Fruit fly (Drosophila melanogaster) whole organism, wandering third instar larva: Measurements from ENCODE around the gene CG7646.

Source experiments
- CG9705 ChIP-seq: fragments of 200-800 bp; sonication (Bioruptor generic); optimal IDR thresholded peaks from 2 replicates; lab custom pipeline; 2018; ENCODE audit warnings: missing biosample characterization, mild to moderate bottlenecking, missing genetic modification characterization
- CrebA ChIP-seq: fragments of 200-800 bp; sonication (Bioruptor generic); optimal IDR thresholded peaks from 2 replicates; lab custom pipeline; 2016; ENCODE audit warnings: missing biosample characterization, mild to moderate bottlenecking, missing genetic modification characterization, borderline replicate concordance
- Mio ChIP-seq: sonication (Bioruptor generic); optimal IDR thresholded peaks from 2 replicates; lab custom pipeline; 2016; ENCODE audit warnings: missing biosample characterization, missing genetic modification characterization
- Myc ChIP-seq: fragments of >200 bp; optimal IDR thresholded peaks from 2 replicates; lab custom pipeline; 2017
- N ChIP-seq: fragments of >200 bp; optimal IDR thresholded peaks from 2 replicates; lab custom pipeline; 2018; ENCODE audit warnings: missing biosample characterization, missing external identifiers, missing genetic modification characterization
- foxo ChIP-seq, 2 experiments: fragments of 200-800 bp; sonication (Bioruptor generic); optimal IDR thresholded peaks; 2 replicates in 1 of 2; 3 replicates in 1 of 2; lab custom pipeline; 2016 to 2017; ENCODE audit warnings: missing biosample characterization in 2 of 2, missing genetic modification characterization in 2 of 2
- h ChIP-seq: fragments of 200-800 bp; sonication (Bioruptor generic); optimal IDR thresholded peaks from 3 replicates; lab custom pipeline; 2016; ENCODE audit warnings: missing biosample characterization, mild to moderate bottlenecking, missing genetic modification characterization
- lola ChIP-seq: fragments of >200 bp; optimal IDR thresholded peaks from 2 replicates; lab custom pipeline; 2017; ENCODE audit warnings: missing biosample characterization, missing genetic modification characterization
- pan ChIP-seq: fragments of >200 bp; optimal IDR thresholded peaks from 2 replicates; lab custom pipeline; 2017
- psq ChIP-seq: fragments of 200-800 bp; sonication (Bioruptor generic); optimal IDR thresholded peaks from 3 replicates; lab custom pipeline; 2017; ENCODE audit warnings: missing biosample characterization, mild to moderate bottlenecking, missing genetic modification characterization, moderate library complexity
- tai ChIP-seq: sonication (Bioruptor generic); optimal IDR thresholded peaks from 2 replicates; lab custom pipeline; 2016; ENCODE audit warnings: missing biosample characterization, missing genetic modification characterization
- usp ChIP-seq: fragments of >200 bp; optimal IDR thresholded peaks from 2 replicates; lab custom pipeline; 2017; ENCODE audit warnings: missing biosample characterization, missing genetic modification characterization

DNA sequence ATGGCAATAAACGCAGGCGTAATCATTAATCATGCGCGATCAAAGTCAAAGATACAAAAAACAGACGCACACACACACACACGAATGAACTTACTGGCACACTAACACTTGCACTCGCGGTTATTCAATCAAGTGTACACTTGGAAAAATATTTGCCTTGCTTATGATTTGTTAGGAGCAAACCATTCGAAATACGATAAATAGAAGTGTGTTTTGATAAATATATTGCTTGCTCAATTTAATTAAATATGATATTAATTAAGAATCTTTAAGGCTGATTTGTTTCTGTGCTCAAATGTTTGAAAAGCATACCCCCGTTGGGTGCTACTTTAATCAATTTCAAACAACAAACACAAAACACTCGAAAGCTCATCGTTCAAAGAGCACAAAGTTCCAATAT lies 46.2 kb upstream of the CG7646 start:
- TF ChIP-seq pan (lab: Kevin White, UChicago) (no peak), usp (no peak), N (GFP tag; lab: Kevin White, UChicago) (no peak), foxo (GFP tag; optimal IDR thresholded peaks at IDR 0.05; lab: Kevin White, UChicago) (no peak), h (GFP tag; lab: Kevin White, UChicago) (no peak), lola (GFP tag; lab: Kevin White, UChicago) (no peak), Mio (no peak), tai (no peak), psq (GFP tag; lab: Kevin White, UChicago) (no peak), CrebA (GFP tag; lab: Kevin White, UChicago) (no peak), CG9705 (GFP tag; lab: Kevin White, UChicago) (no peak), Myc (lab: Kevin White, UChicago) (no peak)
